In the genomic region with DNA sequence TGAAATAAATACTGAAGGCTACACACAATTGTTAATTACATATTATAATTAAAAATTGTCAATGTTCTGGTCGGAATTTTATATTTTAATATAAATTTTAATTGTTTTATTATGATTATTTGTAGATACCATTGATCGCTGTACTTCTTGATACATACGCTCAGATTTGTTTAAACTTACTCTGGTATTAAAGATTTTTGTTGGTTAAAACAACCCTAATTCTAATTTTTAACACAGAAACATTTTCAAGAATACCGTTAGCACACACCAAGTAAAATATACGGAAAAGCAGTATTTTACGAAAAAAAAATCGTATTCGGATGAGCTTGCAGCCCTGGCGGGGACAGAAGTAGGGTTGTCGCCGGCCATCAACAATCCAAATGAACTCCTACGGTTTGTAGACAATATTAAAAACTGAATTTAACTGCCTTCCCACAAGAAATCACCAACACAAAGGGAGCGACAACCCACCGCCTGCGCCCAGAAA, we compare ENCODE assay signal across 1 fruit fly cellular context.
TF ChIP-seq lines count a peak whose summit lies in the region.

A gene (minus strand): TSS at position 223 of the 487 bp plus-strand sequence.
A gene (plus strand): TSS at position 348 of the 487 bp plus-strand sequence.
A gene (plus strand): TSS at position 348 of the 487 bp plus-strand sequence.

TF ChIP-seq in whole organism, embryonic, 481 proteins besides CTCF, POLR2A, EP300 and RAD21 (continued from another document):
- TF ChIP-seq repo (GFP tag; optimal IDR thresholded peaks at IDR 0.05; lab: Kevin White, UChicago) (no peak), CG15601 (tag; optimal IDR thresholded peaks at IDR 0.05; lab: Kevin White, UChicago) (peak; percentile 72), CG10462 (GFP tag; optimal IDR thresholded peaks at IDR 0.05; lab: Kevin White, UChicago) (peak; percentile 51), mld (GFP tag; IDR thresholded peaks at IDR 0.05; lab: Robert Waterston, UW; ENCODE audit: partially characterized antibody) (no peak), Vsx1 (GFP tag; optimal IDR thresholded peaks at IDR 0.05; lab: Kevin White, UChicago) (no peak), p53 (GFP tag; optimal IDR thresholded peaks at IDR 0.05; lab: Kevin White, UChicago) (no peak), CG15269 (tag; optimal IDR thresholded peaks at IDR 0.05; lab: Kevin White, UChicago) (no peak), CG18011 (GFP tag; optimal IDR thresholded peaks at IDR 0.05; lab: Kevin White, UChicago) (peak; percentile 48), Elba2 (GFP tag; optimal IDR thresholded peaks at IDR 0.05; lab: Kevin White, UChicago) (peak; percentile 37), fd96Cb (tag; optimal IDR thresholded peaks at IDR 0.05; lab: Kevin White, UChicago) (peak; percentile 76), mam (GFP tag; optimal IDR thresholded peaks at IDR 0.05; lab: Kevin White, UChicago) (peak; percentile 43)
